Fruit fly (Drosophila melanogaster): Measurements from ENCODE around the gene CG9525.

The CG9525 gene

dm6 chr2L:8951184-8951934, 10.8 kb downstream of the CG9525 start, which contains the start of gene C1GalTA (continued):
- TF ChIP-seq NfI (GFP tag; optimal IDR thresholded peaks at IDR 0.05) (peak; percentile 92), CG10274 (GFP tag; optimal IDR thresholded peaks at IDR 0.05) (peak; percentile 86), CG17385 (GFP tag; optimal IDR thresholded peaks at IDR 0.05) (peak; percentile 98), CG7372 (GFP tag; IDR thresholded peaks at IDR 0.05) (peak; percentile 95), inv (GFP tag; IDR thresholded peaks at IDR 0.05; ENCODE audit: partially characterized antibody) (no peak), BtbVII (GFP tag; optimal IDR thresholded peaks at IDR 0.05) (peak; percentile 98), ind (GFP tag; optimal IDR thresholded peaks at IDR 0.05) (peak; percentile 94), CG18262 (tag; optimal IDR thresholded peaks at IDR 0.05) (peak; percentile 100), Deaf1 (tag; optimal IDR thresholded peaks at IDR 0.05) (peak; percentile 93), CG10979 (tag; optimal IDR thresholded peaks at IDR 0.05) (peak; percentile 100), CG3838 (GFP tag; optimal IDR thresholded peaks at IDR 0.05) (no peak), Optix (GFP tag; IDR thresholded peaks at IDR 0.05) (0 out of 3 replicates have a peak, but pooled peaks have one; percentile 62), CG31441 (GFP tag; IDR thresholded peaks at IDR 0.05) (peak; percentile 100), Max (GFP tag; optimal IDR thresholded peaks at IDR 0.05) (peak; percentile 90), Fer3 (tag; optimal IDR thresholded peaks at IDR 0.05) (peak; percentile 98), sr (GFP tag; IDR thresholded peaks at IDR 0.05) (no peak), gcm2 (GFP tag; optimal IDR thresholded peaks at IDR 0.05) (peak; percentile 16), unc-4 (GFP tag; IDR thresholded peaks at IDR 0.05; ENCODE audit: partially characterized antibody) (no peak), CG11247 (GFP tag; IDR thresholded peaks at IDR 0.05) (peak; percentile 93), CG9797 (GFP tag; optimal IDR thresholded peaks at IDR 0.05) (peak; percentile 44), dpn (GFP tag; optimal IDR thresholded peaks at IDR 0.05) (peak; percentile 68 to 94), CG2202 (tag; optimal IDR thresholded peaks at IDR 0.05) (peak; percentile 97), CG31224 (GFP tag; IDR thresholded peaks at IDR 0.05) (peak; percentile 92), vfl (GFP tag; optimal IDR thresholded peaks at IDR 0.05) (peak; percentile 70), Atf6 (GFP tag; IDR thresholded peaks at IDR 0.05) (peak; percentile 96), BEAF-32 (GFP tag; optimal IDR thresholded peaks at IDR 0.05) (no peak), CG12659 (GFP tag; optimal IDR thresholded peaks at IDR 0.05) (peak; percentile 99), CG15601 (tag; optimal IDR thresholded peaks at IDR 0.05) (peak; percentile 97), CG16815 (GFP tag; optimal IDR thresholded peaks at IDR 0.05) (peak; percentile 94), CG1647 (GFP tag; optimal IDR thresholded peaks at IDR 0.05) (peak; percentile 36), dmrt11E (tag; optimal IDR thresholded peaks at IDR 0.05) (peak; percentile 98), Lhr (GFP tag; optimal IDR thresholded peaks at IDR 0.05) (peak; percentile 91), CG16863 (GFP tag; optimal IDR thresholded peaks at IDR 0.05) (peak; percentile 56), kni (GFP tag; optimal IDR thresholded peaks at IDR 0.05) (peak; percentile 61), CG2199 (GFP tag; IDR thresholded peaks at IDR 0.05) (peak; percentile 57; the same call in 1 of the 3 replicates), CG7786 (GFP tag; optimal IDR thresholded peaks at IDR 0.05) (peak; percentile 37), Mrtf (GFP tag; IDR thresholded peaks at IDR 0.05) (peak; percentile 90; the same call in 2 of the 3 replicates), nom (GFP tag; optimal IDR thresholded peaks at IDR 0.05) (peak; percentile 97), CG4328 (GFP tag; optimal IDR thresholded peaks at IDR 0.05) (peak; percentile 96), CTCF (GFP tag; optimal IDR thresholded peaks at IDR 0.05) (peak; percentile 61), Hr3 (GFP tag; optimal IDR thresholded peaks at IDR 0.05) (peak; percentile 97), CG15011 (GFP tag; optimal IDR thresholded peaks at IDR 0.05) (peak; percentile 97), CG4820 (GFP tag; optimal IDR thresholded peaks at IDR 0.05) (peak; percentile 93), Dad (GFP tag; optimal IDR thresholded peaks at IDR 0.05) (peak; percentile 76), MESR4 (GFP tag; optimal IDR thresholded peaks at IDR 0.05) (peak; percentile 11), so (GFP tag; IDR thresholded peaks at IDR 0.05) (peak; percentile 91), CG2875 (GFP tag; optimal IDR thresholded peaks at IDR 0.05) (peak; percentile 96), CG11560 (tag; IDR thresholded peaks at IDR 0.05) (peak; percentile 88), CG7963 (GFP tag; IDR thresholded peaks at IDR 0.05; ENCODE audit: partially characterized antibody) (no peak)

All from whole organism, embryonic.